Worm (Caenorhabditis elegans) whole organism, L4 larva: ENCODE measurements around the gene coel-1.

Experiments used
- F10B5.3 ChIP-seq: sonication (generic microtip); optimal IDR thresholded peaks from 2 replicates; lab custom pipeline; 2016; ENCODE audit warnings: mild to moderate bottlenecking, missing genetic modification characterization, missing compliant biosample characterization
- T20F7.1 ChIP-seq: fragments of 200-800 bp; sonication (Bioruptor generic); optimal IDR thresholded peaks from 2 replicates; lab custom pipeline; 2018; ENCODE audit warnings: mild to moderate bottlenecking, missing genetic modification characterization, missing compliant biosample characterization
- Y105C5A.15 ChIP-seq: fragments of 200-800 bp; sonication (Bioruptor generic); IDR thresholded peaks from 2 replicates; pipeline ENCODE4 v1.3.6; 2022; ENCODE audit warnings: missing genetic modification characterization, missing compliant biosample characterization
- ama-1 ChIP-seq: fragments of 150-350 bp; optimal IDR thresholded peaks from 2 replicates; lab custom pipeline; 2014; ENCODE audit warnings: inconsistent platforms, mixed read lengths
- cey-2 ChIP-seq: sonication (generic microtip); optimal IDR thresholded peaks from 3 replicates; lab custom pipeline; 2017; ENCODE audit warnings: missing genetic modification characterization, mild to moderate bottlenecking, missing compliant biosample characterization, antibody characterized with exemption, borderline replicate concordance; ENCODE audit not compliant: insufficient read depth
- daf-12 ChIP-seq: fragments of 150-350 bp; optimal IDR thresholded peaks from 2 replicates; lab custom pipeline; 2014; ENCODE audit warnings: missing biosample characterization, missing genetic modification reagents, missing genetic modification characterization
- daf-16 ChIP-seq, 3 experiments: sonication (generic microtip); optimal IDR thresholded peaks; 2 replicates each; lab custom pipeline; 2016 to 2017; ENCODE audit warnings: missing genetic modification characterization in 3 of 3, missing genetic modification reagents in 3 of 3, mild to moderate bottlenecking in 2 of 3, missing compliant biosample characterization in 2 of 3, missing biosample characterization in 1 of 3, moderate library complexity in 1 of 3
- dmd-6 ChIP-seq: fragments of 200-800 bp; sonication (Bioruptor generic); IDR thresholded peaks from 2 replicates; pipeline ENCODE4 v1.3.6; 2022; ENCODE audit warnings: missing genetic modification reagents, missing genetic modification characterization, missing compliant biosample characterization
- duxl-1 ChIP-seq: sonication (generic microtip); optimal IDR thresholded peaks from 2 replicates; lab custom pipeline; 2016; ENCODE audit warnings: mild to moderate bottlenecking, missing genetic modification characterization, moderate library complexity, missing compliant biosample characterization; ENCODE audit not compliant: poor library complexity
- dve-1 ChIP-seq: sonication (generic microtip); optimal IDR thresholded peaks from 2 replicates; lab custom pipeline; 2017; ENCODE audit warnings: antibody characterized with exemption, mild to moderate bottlenecking, missing genetic modification characterization, missing compliant biosample characterization; ENCODE audit not compliant: insufficient read depth
- egl-27 ChIP-seq: sonication (generic microtip); optimal IDR thresholded peaks from 3 replicates; lab custom pipeline; 2017; ENCODE audit warnings: missing biosample characterization, missing genetic modification reagents, missing genetic modification characterization
- hif-1 ChIP-seq, 2 experiments: sonication (generic microtip); optimal IDR thresholded peaks; 2 replicates each; lab custom pipeline; 2016 to 2017; ENCODE audit warnings: missing compliant biosample characterization in 2 of 2, missing genetic modification characterization in 2 of 2, missing genetic modification reagents in 2 of 2, missing genotype in 2 of 2, mild to moderate bottlenecking in 1 of 2
- hlh-11 ChIP-seq: fragments of 200-800 bp; sonication (Bioruptor generic); optimal IDR thresholded peaks from 2 replicates; lab custom pipeline; 2018; ENCODE audit warnings: mild to moderate bottlenecking, missing genetic modification characterization, missing compliant biosample characterization
- hmg-1.1 ChIP-seq: fragments of 200-800 bp; sonication (Bioruptor generic); IDR thresholded peaks from 2 replicates; pipeline ENCODE4 v1.3.6; 2022; ENCODE audit warnings: missing genetic modification reagents, missing genetic modification characterization, missing compliant biosample characterization
- lim-7 ChIP-seq: fragments of 200-800 bp; sonication (Bioruptor generic); IDR thresholded peaks from 2 replicates; pipeline ENCODE4 v1.3.6; 2022; ENCODE audit warnings: missing genetic modification characterization, missing compliant biosample characterization
- lin-29 ChIP-seq: fragments of 200-800 bp; sonication (Bioruptor generic); IDR thresholded peaks from 2 replicates; pipeline ENCODE4 v1.3.6; 2022; ENCODE audit warnings: missing genetic modification reagents, missing genetic modification characterization, missing compliant biosample characterization
- mdl-1 ChIP-seq, 2 experiments: fragments of 150-350 bp in 1 of 2; sonication (generic microtip) in 1 of 2; optimal IDR thresholded peaks; 2 replicates each; lab custom pipeline; 2014 to 2017; ENCODE audit warnings: missing biosample characterization in 2 of 2, missing genetic modification characterization in 2 of 2
- mdt-29 ChIP-seq: fragments of 200-800 bp; sonication (Bioruptor generic); IDR thresholded peaks from 2 replicates; pipeline ENCODE4 v1.3.6; 2022; ENCODE audit warnings: missing genetic modification reagents, missing genetic modification characterization, missing compliant biosample characterization
- mep-1 ChIP-seq: fragments of 150-350 bp; sonication (generic microtip); optimal IDR thresholded peaks from 3 replicates; lab custom pipeline; 2014; ENCODE audit warnings: missing biosample characterization, missing genetic modification characterization
- mes-2 ChIP-seq: sonication (generic microtip); optimal IDR thresholded peaks from 2 replicates; lab custom pipeline; 2016; ENCODE audit warnings: missing genotype, mild to moderate bottlenecking, missing genetic modification characterization, missing compliant biosample characterization; ENCODE audit not compliant: poor library complexity, severe bottlenecking
- mxl-2 ChIP-seq: fragments of 200-800 bp; sonication (Bioruptor generic); conservative IDR thresholded peaks from 2 replicates; pipeline ENCODE4 v1.3.6; 2022; ENCODE audit warnings: missing genetic modification reagents, missing genetic modification characterization, missing compliant biosample characterization
- nhr-10 ChIP-seq: fragments of 150-350 bp; optimal IDR thresholded peaks from 2 replicates; lab custom pipeline; 2014; ENCODE audit warnings: missing biosample characterization, missing genetic modification characterization
- nhr-102 ChIP-seq: sonication (generic microtip); optimal IDR thresholded peaks from 2 replicates; lab custom pipeline; 2016; ENCODE audit warnings: mild to moderate bottlenecking, missing genetic modification characterization, moderate library complexity, missing compliant biosample characterization
- nhr-28 ChIP-seq: fragments of 150-350 bp; optimal IDR thresholded peaks from 2 replicates; lab custom pipeline; 2014; ENCODE audit warnings: missing biosample characterization, missing genetic modification characterization
- nhr-41 ChIP-seq: fragments of 200-800 bp; sonication (Bioruptor generic); IDR thresholded peaks from 2 replicates; pipeline ENCODE4 v1.3.6; 2022; ENCODE audit warnings: missing genetic modification reagents, missing genetic modification characterization, missing compliant biosample characterization
- php-3 ChIP-seq: fragments of 200-800 bp; sonication (Bioruptor generic); IDR thresholded peaks from 2 replicates; pipeline ENCODE4 v1.3.6; 2022; ENCODE audit warnings: missing genetic modification reagents, missing genetic modification characterization, missing compliant biosample characterization
- pqm-1 ChIP-seq: sonication (generic microtip); optimal IDR thresholded peaks from 2 replicates; lab custom pipeline; 2017; ENCODE audit warnings: missing biosample characterization, missing genetic modification characterization
- saeg-2 ChIP-seq: fragments of 200-800 bp; sonication (Bioruptor generic); IDR thresholded peaks from 2 replicates; pipeline ENCODE4 v1.3.6; 2022; ENCODE audit warnings: missing genetic modification reagents, missing genetic modification characterization, missing compliant biosample characterization
- set-16 ChIP-seq: fragments of 200-800 bp; sonication (Bioruptor generic); IDR thresholded peaks from 2 replicates; pipeline ENCODE4 v1.3.6; 2022; ENCODE audit warnings: missing genetic modification reagents, missing genetic modification characterization, missing compliant biosample characterization
- skn-1 ChIP-seq: fragments of 150-350 bp; optimal IDR thresholded peaks from 2 replicates; lab custom pipeline; 2014; ENCODE audit warnings: missing biosample characterization, missing genetic modification characterization
- spr-1 ChIP-seq: sonication (generic microtip); optimal IDR thresholded peaks from 2 replicates; lab custom pipeline; 2016; ENCODE audit warnings: mild to moderate bottlenecking, missing genetic modification characterization, missing compliant biosample characterization
- tra-1 ChIP-seq: fragments of 200-800 bp; sonication (Bioruptor generic); IDR thresholded peaks from 2 replicates; pipeline ENCODE4 v1.3.6; 2022; ENCODE audit warnings: missing genetic modification reagents, missing genetic modification characterization, missing compliant biosample characterization
- unc-62 ChIP-seq, 3 experiments: fragments of 150-350 bp in 1 of 3; sonication (generic microtip); optimal IDR thresholded peaks in 2 of 3; peaks in 1 of 3; 1 replicate in 1 of 3; 2 replicates in 2 of 3; lab custom pipeline; 2014 to 2017; ENCODE audit warnings: missing biosample characterization in 3 of 3, missing genetic modification characterization in 3 of 3, missing genetic modification reagents in 3 of 3, missing genotype in 1 of 3
- vab-7 ChIP-seq: fragments of 200-800 bp; sonication (Bioruptor generic); IDR thresholded peaks from 2 replicates; pipeline ENCODE4 v1.3.6; 2022; ENCODE audit warnings: missing genetic modification reagents, missing genetic modification characterization, missing compliant biosample characterization
- zfp-3 ChIP-seq: fragments of 200-800 bp; sonication (Bioruptor generic); conservative IDR thresholded peaks from 2 replicates; pipeline ENCODE4 v1.3.6; 2022; ENCODE audit warnings: missing genetic modification reagents, missing genetic modification characterization, missing compliant biosample characterization
- zip-11 ChIP-seq: fragments of 200-800 bp; sonication (Bioruptor generic); IDR thresholded peaks from 2 replicates; pipeline ENCODE4 v1.3.6; 2022; ENCODE audit warnings: missing genetic modification characterization, missing compliant biosample characterization
- zip-2 ChIP-seq: fragments of 150-350 bp; optimal IDR thresholded peaks from 2 replicates; lab custom pipeline; 2014; ENCODE audit warnings: missing biosample characterization, missing genetic modification characterization

Gene coel-1

DNA sequence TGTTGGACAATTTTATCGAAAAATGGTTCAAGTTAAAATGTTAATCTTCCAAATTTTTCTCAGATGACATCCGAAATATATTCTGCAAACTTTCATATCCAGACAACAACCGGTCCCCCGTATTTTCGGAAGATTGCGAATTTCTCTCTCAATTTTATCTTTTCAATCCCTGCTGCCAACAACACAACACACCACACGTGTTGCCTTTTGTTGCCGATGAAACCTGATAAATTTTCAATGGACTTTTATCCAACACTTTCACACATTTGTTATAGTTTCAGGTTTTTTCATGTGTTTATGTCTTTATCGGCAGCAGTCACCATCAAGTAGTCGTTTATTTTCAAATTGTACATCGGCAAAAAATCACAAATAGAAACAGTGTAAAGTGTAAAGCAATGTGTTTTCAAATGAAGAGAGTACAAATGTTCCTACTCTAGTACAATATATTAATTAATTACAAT, 19.2 kb upstream of the coel-1 start (continued):
- 0 out of 2 replicates have a peak, but pooled peaks have one; percentile 2 for TF ChIP-seq mxl-2 (GFP tag; lab: Robert Waterston, UW)
- TF ChIP-seq zip-11 (GFP tag; lab: Robert Waterston, UW): no peak
- TF ChIP-seq zip-2 (tag; lab: Kevin White, UChicago): peak; percentile 23
- TF ChIP-seq lin-29 (GFP tag; lab: Robert Waterston, UW): no peak
- peak; percentile 72 for TF ChIP-seq zfp-3 (GFP tag; lab: Robert Waterston, UW)
- peak; percentile 38 for TF ChIP-seq nhr-102 (tag; lab: Kevin White, UChicago)
- TF ChIP-seq spr-1: peak; percentile 2
- peak; percentile 38; the same call in 1 of the 2 replicates for TF ChIP-seq nhr-41 (GFP tag; lab: Robert Waterston, UW)
- no peak for TF ChIP-seq duxl-1 (tag; lab: Kevin White, UChicago)
- no peak for TF ChIP-seq saeg-2
- TF ChIP-seq daf-16 (GFP tag; optimal IDR thresholded peaks at IDR 0.05; lab: Kevin White, UChicago): peak; percentile 8 to 58
- peak; percentile 70 for TF ChIP-seq daf-16 (tag; optimal IDR thresholded peaks at IDR 0.05; lab: Kevin White, UChicago)
- peak; percentile 19 for TF ChIP-seq pqm-1
- no peak for TF ChIP-seq egl-27 (tag; lab: Kevin White, UChicago)
- TF ChIP-seq ama-1 (lab: Kevin White, UChicago): peak; percentile 91
- peak; percentile 52 for TF ChIP-seq T20F7.1 (GFP tag; lab: Kevin White, UChicago)
- peak; percentile 40 for TF ChIP-seq nhr-10
- TF ChIP-seq hmg-1.1: 0 out of 2 replicates have a peak, but pooled peaks have one; percentile 7
- TF ChIP-seq F10B5.3: no peak
- peak; percentile 26; the same call in 1 of the 2 replicates for TF ChIP-seq dmd-6 (GFP tag; lab: Robert Waterston, UW)
- TF ChIP-seq mep-1 (tag; lab: Kevin White, UChicago): peak; percentile 48
- 0 out of 2 replicates have a peak, but pooled peaks have one; percentile 54 for TF ChIP-seq lim-7
- TF ChIP-seq mdl-1 (tag; optimal IDR thresholded peaks at IDR 0.05; lab: Kevin White, UChicago): peak in 1 of 2 experiments; percentile 73
- TF ChIP-seq Y105C5A.15: no peak
- TF ChIP-seq nhr-28: peak; percentile 18

DNA sequence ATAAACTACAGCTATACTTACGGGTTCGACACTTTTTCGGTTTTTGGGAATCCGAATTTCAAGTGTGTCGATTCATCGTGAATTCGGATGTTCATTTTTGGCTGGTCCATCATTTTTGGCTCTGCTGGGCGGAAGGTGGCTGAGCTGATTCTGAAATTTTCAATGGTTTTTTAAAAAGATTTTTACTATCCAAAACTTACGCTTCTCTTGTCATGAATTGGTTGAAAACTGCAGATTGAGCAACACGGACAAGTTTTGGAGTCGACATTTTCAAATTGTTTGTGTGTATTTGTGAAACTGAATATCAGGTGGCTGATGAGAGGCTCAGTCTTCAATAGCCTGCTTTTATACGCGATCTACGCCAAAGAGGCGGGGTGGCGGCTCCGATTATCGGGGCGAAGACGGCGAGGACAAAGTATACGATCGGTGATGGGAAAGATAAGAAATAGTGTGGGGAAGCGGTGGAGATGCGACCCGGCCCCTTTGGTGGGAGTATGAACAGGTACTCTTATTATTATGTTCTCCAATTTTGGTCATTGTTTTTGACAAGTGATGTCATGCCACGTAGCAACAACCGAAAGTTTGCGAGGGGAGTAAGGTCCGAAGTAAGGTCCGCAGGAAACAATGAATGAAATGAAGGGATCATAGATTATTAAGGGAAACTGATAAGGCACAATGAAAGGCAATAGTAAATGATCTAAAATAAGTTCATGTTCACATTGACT, 18.4 kb upstream of the coel-1 start, which contains the start of gene F48D6.4:
Gene F48D6.4 (minus strand): TSS at position 346 of the 725 bp plus-strand sequence.
- no peak for TF ChIP-seq daf-16 (GFP tag; optimal IDR thresholded peaks at IDR 0.05; lab: Kevin White, UChicago)
- peak; percentile 61 for TF ChIP-seq daf-16 (tag; optimal IDR thresholded peaks at IDR 0.05; lab: Kevin White, UChicago)
- TF ChIP-seq skn-1 (tag; lab: Kevin White, UChicago): no peak
- TF ChIP-seq hlh-11 (tag; lab: Kevin White, UChicago): peak; percentile 53
- no peak for TF ChIP-seq Y105C5A.15
- no peak for TF ChIP-seq vab-7 (GFP tag; lab: Robert Waterston, UW)
- TF ChIP-seq hif-1 (tag; optimal IDR thresholded peaks at IDR 0.05; lab: Kevin White, UChicago): peak in 1 of 2 experiments; percentile 34
- TF ChIP-seq tra-1: 0 out of 2 replicates have a peak, but pooled peaks have one; percentile 20
- TF ChIP-seq daf-12 (tag; lab: Kevin White, UChicago): no peak
- peak in 1 of 2 experiments; percentile 42 for TF ChIP-seq unc-62 (GFP tag; optimal IDR thresholded peaks at IDR 0.05 in 1 of 2; lab: Kevin White, UChicago)
- TF ChIP-seq unc-62 (tag; optimal IDR thresholded peaks at IDR 0.05; lab: Kevin White, UChicago): no peak
- TF ChIP-seq mes-2 (tag; lab: Kevin White, UChicago): peak; percentile 4
- peak; percentile 56 for TF ChIP-seq dve-1
- peak; percentile 50; the same call in 1 of the 2 replicates for TF ChIP-seq php-3 (GFP tag; lab: Robert Waterston, UW)
- TF ChIP-seq set-16 (GFP tag; lab: Robert Waterston, UW): 0 out of 2 replicates have a peak, but pooled peaks have one; percentile 16
- no peak for TF ChIP-seq cey-2 (tag; lab: Kevin White, UChicago)
- no peak for TF ChIP-seq mdt-29 (GFP tag; lab: Robert Waterston, UW)
- peak; percentile 85 for TF ChIP-seq ama-1 (lab: Kevin White, UChicago)
